Worm (Caenorhabditis elegans): Measurements from ENCODE around the gene sqv-6.

DNA sequence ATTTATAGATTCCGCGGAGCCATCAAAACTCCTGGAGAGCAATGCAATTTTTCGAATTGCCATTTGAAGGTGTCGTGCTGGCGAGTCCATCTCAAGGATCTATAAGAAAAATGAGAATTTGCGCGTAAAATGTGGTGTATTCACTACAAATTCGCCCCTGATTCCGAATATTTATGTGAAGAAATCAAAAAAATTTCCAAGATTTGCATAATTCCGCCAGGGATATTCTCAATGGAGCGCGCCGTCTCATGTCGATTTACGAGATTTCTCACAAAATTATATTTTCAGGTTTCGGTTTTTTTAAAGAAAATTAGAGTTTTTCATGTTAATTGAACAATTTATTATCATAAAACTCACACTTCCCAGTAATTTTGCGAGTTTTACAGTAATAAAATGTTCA is 14.8 kb downstream of the sqv-6 start, which contains the start of gene Y50D4C.6:
- TF ChIP-seq B0310.2 (tag; optimal IDR thresholded peaks at IDR 0.05) (no peak), ama-1 (optimal IDR thresholded peaks at IDR 0.05) (no peak), scrt-1 (GFP tag; IDR thresholded peaks at IDR 0.05) (no peak), tbx-11 (GFP tag; IDR thresholded peaks at IDR 0.05) (no peak), ceh-36 (tag; optimal IDR thresholded peaks at IDR 0.05) (no peak), tra-4 (tag; optimal IDR thresholded peaks at IDR 0.05) (no peak), hnd-1 (tag; optimal IDR thresholded peaks at IDR 0.05) (no peak), ceh-13 (GFP tag; optimal IDR thresholded peaks at IDR 0.05) (no peak), hmg-4 (GFP tag; optimal IDR thresholded peaks at IDR 0.05) (no peak), flt-1 (GFP tag; IDR thresholded peaks at IDR 0.05) (no peak), pes-1 (GFP tag; IDR thresholded peaks at IDR 0.05) (no peak), hmbx-1 (tag; optimal IDR thresholded peaks at IDR 0.05) (no peak), tbx-37 (GFP tag; conservative IDR thresholded peaks at IDR 0.05) (no peak)
